Worm (Caenorhabditis elegans): ENCODE measurements around the gene kap-1.

The kap-1 gene

DNA sequence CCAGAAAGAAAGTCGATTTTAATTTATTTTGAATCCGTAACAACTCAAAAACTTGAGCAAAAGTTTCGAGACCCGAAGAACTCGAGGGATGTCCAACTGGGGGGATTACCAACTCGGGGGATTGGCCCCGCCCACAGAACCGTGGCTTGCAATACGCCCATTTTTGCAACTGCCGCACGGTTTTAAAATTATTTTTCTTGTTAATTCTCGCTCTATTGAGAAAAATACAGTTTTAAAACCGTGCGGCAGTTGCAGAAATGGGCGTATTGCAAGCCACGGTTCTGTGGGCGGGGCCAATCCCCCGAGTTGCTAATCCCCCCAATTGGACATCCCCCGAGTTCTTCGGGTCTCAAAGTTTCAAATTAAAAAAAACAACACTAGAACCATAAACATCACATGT lies 47.9 kb downstream of the kap-1 start:
- TF ChIP-seq tbx-2 (tag; optimal IDR thresholded peaks at IDR 0.05) = peak; percentile 27

DNA sequence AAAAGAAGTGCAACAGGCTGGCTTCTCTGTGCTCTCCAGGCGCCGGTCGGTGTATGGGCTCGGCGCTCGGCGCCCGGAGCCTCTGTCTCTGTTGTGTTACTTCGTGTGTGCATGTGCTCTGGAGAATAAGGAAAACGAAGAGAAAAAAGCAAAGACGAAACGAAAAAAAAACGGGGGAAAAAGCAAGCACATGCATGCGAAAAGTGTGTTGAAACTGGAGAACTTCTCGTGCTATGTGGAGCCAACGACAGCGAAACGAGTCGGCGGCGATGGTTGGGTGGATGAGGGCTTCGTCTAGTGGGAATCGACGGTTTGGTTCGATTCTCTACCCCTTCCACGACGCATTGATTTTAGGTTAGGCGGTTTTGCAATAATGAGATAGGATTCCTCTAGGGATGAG lies 48.7 kb downstream of the kap-1 start:
- TF ChIP-seq pat-9 (tag; optimal IDR thresholded peaks at IDR 0.05) (no peak), ahr-1 (tag; optimal IDR thresholded peaks at IDR 0.05) (no peak), pros-1 (tag; optimal IDR thresholded peaks at IDR 0.05) (no peak), nhr-11 (tag; optimal IDR thresholded peaks at IDR 0.05) (no peak), che-1 (tag; optimal IDR thresholded peaks at IDR 0.05) (no peak), ceh-19 (GFP tag; optimal IDR thresholded peaks at IDR 0.05) (no peak), sox-4 (tag; optimal IDR thresholded peaks at IDR 0.05) (no peak), nfya-1 (tag; optimal IDR thresholded peaks at IDR 0.05) (no peak), ceh-48 (tag; optimal IDR thresholded peaks at IDR 0.05) (no peak), ama-1 (optimal IDR thresholded peaks at IDR 0.05) (no peak), rnt-1 (tag; optimal IDR thresholded peaks at IDR 0.05) (no peak), K09A11.1 (tag; optimal IDR thresholded peaks at IDR 0.05; ENCODE audit: insufficient read depth) (no peak), elt-2 (tag; optimal IDR thresholded peaks at IDR 0.05) (no peak), unc-42 (tag; optimal IDR thresholded peaks at IDR 0.05) (no peak)

Data from whole organism, late embryonic.